Fruit fly (Drosophila melanogaster) whole organism, embryonic: ENCODE measurements around the gene CG13063.

ENCODE experiments used
- Adf1 ChIP-seq: fragments of 200-800 bp; sonication (Bioruptor generic); IDR thresholded peaks from 2 replicates; pipeline ENCODE4 v1.3.6; 2022; ENCODE audit warnings: missing biosample characterization, missing genetic modification characterization
- HLH54F ChIP-seq: fragments of 200-800 bp; sonication (Bioruptor generic); optimal IDR thresholded peaks from 3 replicates; lab custom pipeline; 2016; ENCODE audit warnings: missing biosample characterization, missing genetic modification characterization
- Kr ChIP-seq: fragments of 200-800 bp; sonication (Bioruptor generic); optimal IDR thresholded peaks from 2 replicates; lab custom pipeline; 2017; ENCODE audit warnings: missing biosample characterization, mild to moderate bottlenecking, missing genetic modification characterization
- nmo ChIP-seq: fragments of 200-800 bp; sonication (Bioruptor generic); optimal IDR thresholded peaks from 2 replicates; lab custom pipeline; 2018; ENCODE audit warnings: missing biosample characterization, mild to moderate bottlenecking, missing genetic modification characterization, moderate library complexity

DNA sequence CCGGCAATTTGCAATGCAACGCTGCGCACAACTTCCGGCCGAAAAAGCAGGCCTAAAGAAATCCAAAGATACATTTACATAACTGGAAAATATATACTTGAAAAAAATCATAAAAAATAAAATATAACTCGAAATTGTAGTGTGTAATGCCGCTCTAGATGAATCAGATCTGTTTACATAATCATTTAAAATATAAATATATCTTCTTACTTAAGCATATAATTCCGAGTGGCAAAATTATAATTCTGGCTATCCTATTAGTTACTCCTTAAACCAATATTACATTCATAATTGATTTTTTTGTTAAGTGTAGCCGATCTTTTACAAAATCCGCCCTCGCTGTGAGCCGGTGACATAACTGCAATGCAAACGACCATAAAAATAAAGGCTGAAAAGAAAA lies 33.1 kb downstream of the CG13063 start:
- TF ChIP-seq nmo (GFP tag; lab: Kevin White, UChicago) (no peak), HLH54F (GFP tag; lab: Kevin White, UChicago) (no peak), Adf1 (GFP tag; lab: Robert Waterston, UW) (no peak), Kr (GFP tag; lab: Kevin White, UChicago) (no peak)
